Worm (Caenorhabditis elegans) whole organism, L2 larva: ENCODE data around the gene F07C4.11.

Experiments
- alr-1 ChIP-seq: fragments of 150-350 bp; optimal IDR thresholded peaks from 2 replicates; lab custom pipeline; 2014; ENCODE audit warnings: missing biosample characterization, missing genetic modification characterization
- ama-1 ChIP-seq: fragments of 150-350 bp; optimal IDR thresholded peaks from 2 replicates; lab custom pipeline; 2018; ENCODE audit warnings: inconsistent platforms
- elt-1 ChIP-seq: fragments of 150-350 bp; optimal IDR thresholded peaks from 2 replicates; lab custom pipeline; 2014; ENCODE audit warnings: missing biosample characterization, missing genetic modification characterization
- fos-1 ChIP-seq: fragments of 150-350 bp; optimal IDR thresholded peaks from 2 replicates; lab custom pipeline; 2014; ENCODE audit warnings: missing biosample characterization, missing genetic modification characterization
- lsy-2 ChIP-seq, 2 experiments: fragments of 150-350 bp in 1 of 2; sonication (generic microtip) in 1 of 2; optimal IDR thresholded peaks; 2 replicates each; lab custom pipeline; 2014 to 2017; ENCODE audit warnings: missing biosample characterization in 2 of 2, missing genetic modification characterization in 2 of 2
- nhr-10 ChIP-seq: sonication (generic microtip); optimal IDR thresholded peaks from 2 replicates; lab custom pipeline; 2017; ENCODE audit warnings: missing biosample characterization, missing genetic modification characterization
- skn-1 ChIP-seq: sonication (generic microtip); optimal IDR thresholded peaks from 2 replicates; lab custom pipeline; 2017; ENCODE audit warnings: missing biosample characterization, missing genetic modification characterization
- ztf-11 ChIP-seq: sonication (generic microtip); optimal IDR thresholded peaks from 2 replicates; lab custom pipeline; 2017; ENCODE audit warnings: missing biosample characterization, missing genetic modification characterization

DNA sequence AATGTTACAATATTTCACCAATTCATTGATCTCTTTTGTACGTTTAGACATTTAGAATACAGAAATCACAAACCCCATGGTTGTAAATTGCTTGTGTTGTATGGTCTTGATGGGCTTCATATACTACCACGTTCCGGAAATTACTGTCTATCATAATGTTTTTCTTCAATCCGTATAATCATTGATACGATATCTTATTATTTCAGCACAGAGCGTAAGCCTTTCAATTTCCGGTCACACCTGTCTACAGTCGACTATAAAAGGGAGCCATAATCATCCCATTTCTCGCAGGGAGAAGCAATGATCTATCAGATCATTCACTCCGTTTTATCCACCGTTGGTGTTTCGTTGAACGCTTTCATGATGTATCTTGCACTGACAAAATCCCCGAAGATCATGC is 13.8 kb downstream of the F07C4.11 start, which contains the start of gene srd-30:
- TF ChIP-seq ama-1 (no peak), skn-1 (tag; lab: Kevin White, UChicago) (no peak), nhr-10 (tag; lab: Kevin White, UChicago) (no peak), lsy-2 (tag; optimal IDR thresholded peaks at IDR 0.05; lab: Kevin White, UChicago) (no peak), ztf-11 (tag; lab: Kevin White, UChicago) (no peak), fos-1 (tag; lab: Kevin White, UChicago) (no peak), elt-1 (tag; lab: Kevin White, UChicago) (no peak), alr-1 (tag; lab: Kevin White, UChicago) (no peak)
